Worm (Caenorhabditis elegans): Measurements from ENCODE around the gene sec-24.2.

DNA sequence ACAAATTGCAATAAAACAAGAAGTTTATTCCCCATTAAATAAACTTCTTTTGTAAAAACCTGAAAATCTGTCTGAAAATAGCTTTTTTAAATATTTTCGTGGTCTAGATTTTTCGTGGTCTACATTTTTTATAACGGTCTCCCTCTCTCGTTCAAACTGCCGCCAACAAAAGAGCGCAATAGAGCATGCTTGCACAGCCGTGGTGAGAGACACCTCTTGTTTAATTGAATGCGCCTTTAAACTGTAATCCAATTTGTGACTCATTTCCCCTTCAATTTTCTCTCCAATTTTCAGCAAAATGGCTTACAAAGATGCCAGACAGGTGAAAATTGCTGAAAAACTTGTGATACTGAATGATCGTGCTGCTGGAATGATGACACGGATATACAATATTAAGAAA lies 43.5 kb upstream of the sec-24.2 start, which contains the start of gene gex-3:
- TF ChIP-seq ama-1 (optimal IDR thresholded peaks at IDR 0.05) (no peak), flt-1 (GFP tag; IDR thresholded peaks at IDR 0.05) (no peak), hnd-1 (tag; optimal IDR thresholded peaks at IDR 0.05) (no peak), ceh-36 (tag; optimal IDR thresholded peaks at IDR 0.05) (no peak), scrt-1 (GFP tag; IDR thresholded peaks at IDR 0.05) (no peak), tbx-37 (GFP tag; conservative IDR thresholded peaks at IDR 0.05) (no peak), tra-4 (tag; optimal IDR thresholded peaks at IDR 0.05) (no peak), sea-1 (GFP tag; conservative IDR thresholded peaks at IDR 0.05) (no peak), pes-1 (GFP tag; IDR thresholded peaks at IDR 0.05) (no peak), hmbx-1 (tag; optimal IDR thresholded peaks at IDR 0.05) (no peak), aly-1 (tag; optimal IDR thresholded peaks at IDR 0.05) (no peak)

Measured in whole organism, early embryonic.